Fruit fly (Drosophila melanogaster) whole organism, embryonic: ENCODE measurements around the gene GstO3.
A peak's percentile ranks its signal among the peaks of the same experiment; 100 is the strongest.

Source experiments
- Atf-2 ChIP-seq: fragments of 200-800 bp; sonication (Bioruptor generic); optimal IDR thresholded peaks from 2 replicates; lab custom pipeline; 2016; ENCODE audit warnings: missing biosample characterization, missing genetic modification characterization
- Atf3 ChIP-seq: fragments of 200-800 bp; sonication (Bioruptor generic); optimal IDR thresholded peaks from 3 replicates; lab custom pipeline; 2016; ENCODE audit warnings: missing biosample characterization, missing genetic modification characterization
- Awh ChIP-seq: fragments of 200-800 bp; sonication (Bioruptor generic); IDR thresholded peaks from 2 replicates; pipeline ENCODE4, ENCODE4 v1.3.6; 2022; ENCODE audit warnings: missing biosample characterization, missing genetic modification characterization
- Bgb ChIP-seq: fragments of 200-800 bp; sonication (Bioruptor generic); IDR thresholded peaks from 2 replicates; pipeline ENCODE4 v1.3.6; 2022; ENCODE audit warnings: missing biosample characterization, missing genetic modification characterization; ENCODE audit not compliant: partially characterized antibody
- CG11247 ChIP-seq: fragments of 200-800 bp; sonication (Bioruptor generic); IDR thresholded peaks from 2 replicates; pipeline ENCODE4 v1.3.6; 2022; ENCODE audit warnings: missing biosample characterization, missing genetic modification characterization
- CG12942 ChIP-seq: fragments of 200-800 bp; sonication (Bioruptor generic); optimal IDR thresholded peaks from 3 replicates; lab custom pipeline; 2016; ENCODE audit warnings: missing biosample characterization, missing genetic modification characterization
- CG1529 ChIP-seq: fragments of 200-800 bp; sonication (Bioruptor generic); optimal IDR thresholded peaks from 3 replicates; lab custom pipeline; 2018; ENCODE audit warnings: missing biosample characterization, missing genetic modification characterization
- CG17359 ChIP-seq: fragments of 200-800 bp; sonication (Bioruptor generic); optimal IDR thresholded peaks from 3 replicates; lab custom pipeline; 2018; ENCODE audit warnings: missing biosample characterization, mild to moderate bottlenecking, missing genetic modification characterization, moderate library complexity
- CG1792 ChIP-seq: fragments of 200-800 bp; sonication (Bioruptor generic); optimal IDR thresholded peaks from 2 replicates; lab custom pipeline; 2016; ENCODE audit warnings: missing biosample characterization, missing genetic modification characterization
- CG2129 ChIP-seq: fragments of 200-800 bp; sonication (Bioruptor generic); IDR thresholded peaks from 2 replicates; pipeline ENCODE4 v1.3.6; 2022; ENCODE audit warnings: missing biosample characterization, missing genetic modification characterization; ENCODE audit not compliant: partially characterized antibody
- CG2712 ChIP-seq: fragments of 200-800 bp; optimal IDR thresholded peaks from 3 replicates; lab custom pipeline; 2019; ENCODE audit warnings: missing biosample characterization, mild to moderate bottlenecking, missing genetic modification characterization, moderate library complexity
- CG30020 ChIP-seq: fragments of 200-800 bp; optimal IDR thresholded peaks from 2 replicates; lab custom pipeline; 2019; ENCODE audit warnings: missing biosample characterization, mild to moderate bottlenecking, missing genetic modification characterization, moderate library complexity
- CG3281 ChIP-seq: fragments of 200-800 bp; sonication (Bioruptor generic); optimal IDR thresholded peaks from 3 replicates; lab custom pipeline; 2017; ENCODE audit warnings: missing biosample characterization, mild to moderate bottlenecking, missing genetic modification characterization
- CG3995 ChIP-seq: fragments of 200-800 bp; sonication (Bioruptor generic); optimal IDR thresholded peaks from 3 replicates; lab custom pipeline; 2016; ENCODE audit warnings: missing biosample characterization, missing genetic modification characterization
- CG4617 ChIP-seq: fragments of 200-800 bp; sonication (Bioruptor generic); optimal IDR thresholded peaks from 3 replicates; lab custom pipeline; 2016; ENCODE audit warnings: missing biosample characterization, missing genetic modification characterization, borderline replicate concordance
- CG6689 ChIP-seq: fragments of 200-800 bp; sonication (Bioruptor generic); IDR thresholded peaks from 2 replicates; pipeline ENCODE4 v1.3.6; 2022; ENCODE audit warnings: missing biosample characterization, missing genetic modification characterization
- CG7928 ChIP-seq: fragments of 200-800 bp; sonication (Bioruptor generic); optimal IDR thresholded peaks from 2 replicates; lab custom pipeline; 2017; ENCODE audit warnings: missing biosample characterization, mild to moderate bottlenecking, missing genetic modification characterization
- CG8290 ChIP-seq, 3 experiments: fragments of 200-800 bp; sonication (Bioruptor generic); optimal IDR thresholded peaks; 2 replicates each; lab custom pipeline; 2016 to 2019; ENCODE audit warnings: missing biosample characterization in 3 of 3, missing genetic modification characterization in 3 of 3, mild to moderate bottlenecking in 2 of 3, moderate library complexity in 1 of 3
- CG8944 ChIP-seq: fragments of 200-800 bp; sonication (Bioruptor generic); optimal IDR thresholded peaks from 3 replicates; lab custom pipeline; 2016; ENCODE audit warnings: missing biosample characterization, missing genetic modification characterization
- Dip2 ChIP-seq: fragments of 200-800 bp; sonication (Bioruptor generic); IDR thresholded peaks from 2 replicates; pipeline ENCODE4 v1.3.6; 2022; ENCODE audit warnings: missing biosample characterization, missing genetic modification characterization
- E2f2 ChIP-seq: fragments of 200-800 bp; sonication (Bioruptor generic); IDR thresholded peaks from 2 replicates; pipeline ENCODE4 v1.3.6; 2022; ENCODE audit warnings: missing biosample characterization, missing genetic modification characterization
- Ets65A ChIP-seq: fragments of 200-800 bp; sonication (Bioruptor generic); peaks from one replicate; lab custom pipeline; 2016; ENCODE audit warnings: missing biosample characterization, missing genetic modification characterization
- Gsc ChIP-seq: fragments of 200-800 bp; sonication (Bioruptor generic); IDR thresholded peaks from 2 replicates; pipeline ENCODE4 v1.3.6; 2022; ENCODE audit warnings: missing biosample characterization, missing genetic modification characterization
- Hand ChIP-seq: fragments of 200-800 bp; sonication (Bioruptor generic); optimal IDR thresholded peaks from 2 replicates; lab custom pipeline; 2017; ENCODE audit warnings: mild to moderate bottlenecking, missing biosample characterization, missing genetic modification reagents, missing genetic modification characterization
- HmgD ChIP-seq: fragments of 200-800 bp; sonication (Bioruptor generic); optimal IDR thresholded peaks from 3 replicates; lab custom pipeline; 2016; ENCODE audit warnings: missing biosample characterization, missing genetic modification characterization
- Hmx ChIP-seq: fragments of 200-800 bp; sonication (Bioruptor generic); optimal IDR thresholded peaks from 2 replicates; lab custom pipeline; 2016; ENCODE audit warnings: missing biosample characterization, missing genetic modification characterization
- Hr51 ChIP-seq, 2 experiments: fragments of 200-800 bp; sonication (Bioruptor generic); optimal IDR thresholded peaks; 2 replicates in 1 of 2; 3 replicates in 1 of 2; lab custom pipeline; 2016 to 2018; ENCODE audit warnings: missing biosample characterization in 2 of 2, missing genetic modification characterization in 2 of 2, mild to moderate bottlenecking in 1 of 2, moderate library complexity in 1 of 2
- MTF-1 ChIP-seq: fragments of 200-800 bp; sonication (Bioruptor generic); optimal IDR thresholded peaks from 2 replicates; lab custom pipeline; 2018; ENCODE audit warnings: missing biosample characterization, mild to moderate bottlenecking, missing genetic modification characterization, borderline replicate concordance
- Myb ChIP-seq: fragments of 200-800 bp; sonication (Bioruptor generic); optimal IDR thresholded peaks from 2 replicates; lab custom pipeline; 2016; ENCODE audit warnings: missing biosample characterization, missing genetic modification characterization
- Nf-YA ChIP-seq: fragments of 200-800 bp; sonication (Bioruptor generic); IDR thresholded peaks from 2 replicates; pipeline ENCODE4 v1.3.6; 2022; ENCODE audit warnings: missing biosample characterization, missing genetic modification characterization
- Sox102F ChIP-seq: fragments of 200-800 bp; sonication (Bioruptor generic); optimal IDR thresholded peaks from 2 replicates; lab custom pipeline; 2018; ENCODE audit warnings: missing biosample characterization, mild to moderate bottlenecking, missing genetic modification characterization, moderate library complexity
- Sry-δ ChIP-seq: fragments of 200-800 bp; sonication (Bioruptor generic); optimal IDR thresholded peaks from 2 replicates; lab custom pipeline; 2016; ENCODE audit warnings: missing biosample characterization, missing genetic modification characterization
- bbx ChIP-seq: fragments of 200-800 bp; sonication (Bioruptor generic); IDR thresholded peaks from 2 replicates; pipeline ENCODE4 v1.3.6; 2022; ENCODE audit warnings: missing biosample characterization, missing genetic modification characterization; ENCODE audit not compliant: partially characterized antibody
- btn ChIP-seq: fragments of 200-800 bp; sonication (Bioruptor generic); optimal IDR thresholded peaks from 2 replicates; lab custom pipeline; 2016; ENCODE audit warnings: missing biosample characterization, missing genetic modification characterization
- cas ChIP-seq: fragments of 200-800 bp; sonication (Bioruptor generic); IDR thresholded peaks from 2 replicates; pipeline ENCODE4 v1.3.6; 2022; ENCODE audit warnings: missing biosample characterization, missing genetic modification characterization
- crol ChIP-seq: fragments of 200-800 bp; sonication (Bioruptor generic); IDR thresholded peaks from 2 replicates; pipeline ENCODE4 v1.3.6; 2022; ENCODE audit warnings: missing biosample characterization, missing genetic modification characterization
- exex ChIP-seq: fragments of 200-800 bp; sonication (Bioruptor generic); optimal IDR thresholded peaks from 4 replicates; lab custom pipeline; 2018; ENCODE audit warnings: missing biosample characterization, mild to moderate bottlenecking, missing genetic modification characterization, moderate library complexity
- fd3F ChIP-seq: fragments of 200-800 bp; sonication (Bioruptor generic); optimal IDR thresholded peaks from 2 replicates; lab custom pipeline; 2018; ENCODE audit warnings: missing biosample characterization, mild to moderate bottlenecking, missing genetic modification characterization, moderate library complexity
- gce ChIP-seq: fragments of 200-800 bp; sonication (Bioruptor generic); IDR thresholded peaks from 3 replicates; pipeline ENCODE4 v1.3.6; 2022; ENCODE audit warnings: missing biosample characterization, missing genetic modification characterization
- gsb-n ChIP-seq: fragments of 200-800 bp; sonication (Bioruptor generic); optimal IDR thresholded peaks from 3 replicates; lab custom pipeline; 2018; ENCODE audit warnings: missing biosample characterization, mild to moderate bottlenecking, missing genetic modification characterization
- hbn ChIP-seq: fragments of 200-800 bp; sonication (Bioruptor generic); IDR thresholded peaks from 2 replicates; pipeline ENCODE4 v1.3.6; 2022; ENCODE audit warnings: missing biosample characterization, missing genetic modification characterization; ENCODE audit not compliant: partially characterized antibody
- her ChIP-seq: fragments of 200-800 bp; sonication (Bioruptor generic); optimal IDR thresholded peaks from 2 replicates; lab custom pipeline; 2016; ENCODE audit warnings: missing biosample characterization, missing genetic modification characterization
- onecut ChIP-seq: fragments of 200-800 bp; sonication (Bioruptor generic); IDR thresholded peaks from 2 replicates; pipeline ENCODE4 v1.3.6; 2022; ENCODE audit warnings: missing biosample characterization, missing genetic modification characterization
- sc ChIP-seq, 3 experiments: fragments of >200 bp in 2 of 3; fragments of 200-800 bp in 1 of 3; sonication (Bioruptor generic) in 1 of 3; optimal IDR thresholded peaks; 2 replicates in 2 of 3; 3 replicates in 1 of 3; lab custom pipeline; 2017; ENCODE audit warnings: mild to moderate bottlenecking in 1 of 3, missing biosample characterization in 1 of 3, missing genetic modification characterization in 1 of 3, missing genetic modification reagents in 1 of 3
- schlank ChIP-seq: fragments of 200-800 bp; sonication (Bioruptor generic); optimal IDR thresholded peaks from 2 replicates; lab custom pipeline; 2018; ENCODE audit warnings: missing biosample characterization, mild to moderate bottlenecking, missing genetic modification characterization
- stwl ChIP-seq: fragments of 200-800 bp; sonication (Bioruptor generic); optimal IDR thresholded peaks from 3 replicates; lab custom pipeline; 2018; ENCODE audit warnings: missing biosample characterization, mild to moderate bottlenecking, missing genetic modification characterization, moderate library complexity
- vfl ChIP-seq: fragments of 200-800 bp; sonication (Bioruptor generic); optimal IDR thresholded peaks from 2 replicates; lab custom pipeline; 2016; ENCODE audit warnings: missing biosample characterization, missing genetic modification characterization
- wdn ChIP-seq: fragments of 200-800 bp; sonication (Bioruptor generic); IDR thresholded peaks from 2 replicates; pipeline ENCODE4 v1.3.6; 2022; ENCODE audit warnings: missing biosample characterization, missing genetic modification characterization
- wor ChIP-seq: fragments of 200-800 bp; sonication (Bioruptor generic); IDR thresholded peaks from 2 replicates; pipeline ENCODE4 v1.3.6; 2022; ENCODE audit warnings: missing biosample characterization, missing genetic modification characterization
- zf30C ChIP-seq: fragments of 200-800 bp; sonication (Bioruptor generic); optimal IDR thresholded peaks from 3 replicates; lab custom pipeline; 2018; ENCODE audit warnings: missing biosample characterization, mild to moderate bottlenecking, missing genetic modification characterization

The GstO3 gene

dm6 chr3L:8547104-8547523, 28.4 kb downstream of the GstO3 start (continued):
- TF ChIP-seq Nf-YA (GFP tag; lab: Robert Waterston, UW) (peak; percentile 68; the same call in 1 of the 2 replicates), her (peak; percentile 53), Hr51 (GFP tag; optimal IDR thresholded peaks at IDR 0.05; lab: Kevin White, UChicago) (peak; percentile 71 to 91), Ets65A (peak; percentile 88), onecut (GFP tag; lab: Robert Waterston, UW) (peak; percentile 65), Gsc (GFP tag; lab: Robert Waterston, UW) (no peak), Hmx (GFP tag; lab: Kevin White, UChicago) (no peak), CG7928 (peak; percentile 71), wdn (GFP tag; lab: Robert Waterston, UW) (peak; percentile 80), Sry-δ (GFP tag; lab: Kevin White, UChicago) (peak; percentile 12), stwl (tag; lab: Kevin White, UChicago) (no peak), Atf3 (GFP tag; lab: Kevin White, UChicago) (peak; percentile 55), gce (GFP tag; lab: Robert Waterston, UW) (peak; percentile 72; the same call in 1 of the 3 replicates), hbn (GFP tag; lab: Robert Waterston, UW) (no peak), E2f2 (GFP tag; lab: Robert Waterston, UW) (peak; percentile 44), CG6689 (GFP tag; lab: Robert Waterston, UW) (peak; percentile 78), CG2712 (peak; percentile 90), CG12942 (GFP tag; lab: Kevin White, UChicago) (peak; percentile 73), CG8290 (GFP tag; optimal IDR thresholded peaks at IDR 0.05; lab: Kevin White, UChicago) (peak; percentile 55), CG8290 (tag; optimal IDR thresholded peaks at IDR 0.05; lab: Kevin White, UChicago) (peak in 1 of 2 experiments; percentile 71), Atf-2 (GFP tag; lab: Kevin White, UChicago) (peak; percentile 69), sc (optimal IDR thresholded peaks at IDR 0.05; lab: Kevin White, UChicago) (no peak), sc (GFP tag; optimal IDR thresholded peaks at IDR 0.05; lab: Kevin White, UChicago) (peak; percentile 67), CG3281 (GFP tag; lab: Kevin White, UChicago) (peak; percentile 93), CG11247 (GFP tag; lab: Robert Waterston, UW) (peak; percentile 61; the same call in 1 of the 2 replicates), Hand (GFP tag; lab: Kevin White, UChicago) (peak; percentile 59), btn (GFP tag; lab: Kevin White, UChicago) (no peak), HmgD (GFP tag; lab: Kevin White, UChicago) (no peak), CG3995 (GFP tag; lab: Kevin White, UChicago) (peak; percentile 57), zf30C (GFP tag; lab: Kevin White, UChicago) (peak; percentile 75), crol (GFP tag; lab: Robert Waterston, UW) (peak; percentile 71), gsb-n (tag; lab: Kevin White, UChicago) (peak; percentile 73), CG8944 (GFP tag; lab: Kevin White, UChicago) (peak; percentile 66), CG1792 (GFP tag; lab: Kevin White, UChicago) (peak; percentile 34), exex (tag; lab: Kevin White, UChicago) (peak; percentile 55), MTF-1 (GFP tag; lab: Kevin White, UChicago) (peak; percentile 49), Awh (GFP tag; lab: Robert Waterston, UW) (peak; percentile 64; the same call in 1 of the 2 replicates), CG17359 (peak; percentile 90), Sox102F (GFP tag; lab: Kevin White, UChicago) (peak; percentile 90), wor (GFP tag; lab: Robert Waterston, UW) (peak; percentile 74), CG1529 (GFP tag; lab: Kevin White, UChicago) (peak; percentile 77), schlank (peak; percentile 55), CG4617 (GFP tag; lab: Kevin White, UChicago) (peak; percentile 41), fd3F (GFP tag; lab: Kevin White, UChicago) (peak; percentile 91), cas (GFP tag; lab: Robert Waterston, UW) (peak; percentile 69), CG30020 (tag; lab: Kevin White, UChicago) (peak; percentile 55), Dip2 (GFP tag; lab: Robert Waterston, UW) (no peak; the same call in 1 of the 2 replicates), vfl (peak; percentile 65), CG2129 (GFP tag; lab: Robert Waterston, UW) (no peak), bbx (GFP tag; lab: Robert Waterston, UW) (no peak), Bgb (GFP tag; lab: Robert Waterston, UW) (no peak), Myb (GFP tag; lab: Kevin White, UChicago) (peak; percentile 52)
